Worm (Caenorhabditis elegans): ENCODE measurements around the gene F15H10.12.

ce11 chrV:10383950-10384349 is 25.9 kb downstream of the F15H10.12 start, which contains the start of gene spe-10:
- TF ChIP-seq ceh-9 (tag; optimal IDR thresholded peaks at IDR 0.05) (no peak), ceh-6 (GFP tag; optimal IDR thresholded peaks at IDR 0.05) (no peak), ahr-1 (tag; optimal IDR thresholded peaks at IDR 0.05) (no peak), ets-4 (tag; optimal IDR thresholded peaks at IDR 0.05) (no peak)
